Fruit fly (Drosophila melanogaster): Measurements from ENCODE around the gene CG4502.
A peak's percentile ranks its signal among the peaks of the same experiment; 100 is the strongest.

The CG4502 gene

dm6 chr2L:7200168-7200567 is 3.9 kb downstream of the CG4502 start:
- TF ChIP-seq CG10979 (tag; optimal IDR thresholded peaks at IDR 0.05) = peak; percentile 2
- TF ChIP-seq CG17361 (GFP tag; IDR thresholded peaks at IDR 0.05) = 0 out of 3 replicates have a peak, but pooled peaks have one; percentile 30
- peak; percentile 32 for TF ChIP-seq gem (tag; optimal IDR thresholded peaks at IDR 0.05)
- TF ChIP-seq sens (GFP tag) = peak; percentile 27
- no peak for TF ChIP-seq MTF-1 (GFP tag; optimal IDR thresholded peaks at IDR 0.05; ENCODE audit: borderline replicate concordance)
- no peak for TF ChIP-seq twi (tag; optimal IDR thresholded peaks at IDR 0.05)
- TF ChIP-seq CG6689 (GFP tag; IDR thresholded peaks at IDR 0.05) = 0 out of 2 replicates have a peak, but pooled peaks have one; percentile 16
- TF ChIP-seq CG7839 (tag; optimal IDR thresholded peaks at IDR 0.05) = peak; percentile 0
- TF ChIP-seq Sry-β (GFP tag; optimal IDR thresholded peaks at IDR 0.05) = peak; percentile 86
- no peak for TF ChIP-seq grau (tag; optimal IDR thresholded peaks at IDR 0.05)
- TF ChIP-seq Blimp-1 (GFP tag; optimal IDR thresholded peaks at IDR 0.05) = peak; percentile 10
- peak; percentile 9; the same call in 1 of the 3 replicates for TF ChIP-seq row (GFP tag; IDR thresholded peaks at IDR 0.05)

dm6 chr2L:7199635-7200110 is 4.4 kb downstream of the CG4502 start:
- TF ChIP-seq lov (optimal IDR thresholded peaks at IDR 0.05) (no peak), lov (GFP tag; IDR thresholded peaks at IDR 0.05) (no peak), eve (GFP tag; optimal IDR thresholded peaks at IDR 0.05) (no peak), cg (GFP tag; optimal IDR thresholded peaks at IDR 0.05) (peak; percentile 47), sens (GFP tag) (peak; percentile 61), CG4404 (GFP tag; IDR thresholded peaks at IDR 0.05) (no peak), CG6854 (GFP tag; optimal IDR thresholded peaks at IDR 0.05) (no peak), chinmo (GFP tag; IDR thresholded peaks at IDR 0.05; ENCODE audit: partially characterized antibody) (0 out of 4 replicates have a peak, but pooled peaks have one; percentile 23), ab (GFP tag; optimal IDR thresholded peaks at IDR 0.05) (no peak), hkb (optimal IDR thresholded peaks at IDR 0.05) (no peak), hkb (GFP tag; IDR thresholded peaks at IDR 0.05) (no peak), Xrp1 (GFP tag; IDR thresholded peaks at IDR 0.05) (0 out of 2 replicates have a peak, but pooled peaks have one; percentile 9), CG11504 (tag; optimal IDR thresholded peaks at IDR 0.05) (peak; percentile 6), gem (tag; optimal IDR thresholded peaks at IDR 0.05) (peak; percentile 17), rib (GFP tag; IDR thresholded peaks at IDR 0.05) (0 out of 2 replicates have a peak, but pooled peaks have one; percentile 17), HLHmδ (GFP tag; optimal IDR thresholded peaks at IDR 0.05) (peak; percentile 0), Drgx (GFP tag; IDR thresholded peaks at IDR 0.05) (peak; percentile 68), Ptx1 (GFP tag; IDR thresholded peaks at IDR 0.05) (0 out of 2 replicates have a peak, but pooled peaks have one; percentile 6), CG1233 (GFP tag; optimal IDR thresholded peaks at IDR 0.05) (no peak), Rfx (GFP tag; IDR thresholded peaks at IDR 0.05) (peak; percentile 74), CG17328 (GFP tag; IDR thresholded peaks at IDR 0.05) (peak; percentile 35; the same call in 1 of the 2 replicates), CG16863 (GFP tag; optimal IDR thresholded peaks at IDR 0.05) (no peak), Eip74EF (GFP tag; optimal IDR thresholded peaks at IDR 0.05) (peak in 1 of 2 experiments; percentile 77), sr (GFP tag; IDR thresholded peaks at IDR 0.05) (peak; percentile 76; the same call in 2 of the 3 replicates), ci (GFP tag; IDR thresholded peaks at IDR 0.05) (0 out of 3 replicates have a peak, but pooled peaks have one; percentile 8), CG2712 (tag; optimal IDR thresholded peaks at IDR 0.05) (peak; percentile 3), bsh (GFP tag; optimal IDR thresholded peaks at IDR 0.05) (peak in 1 of 2 experiments; percentile 38), CG34422 (GFP tag; IDR thresholded peaks at IDR 0.05) (0 out of 3 replicates have a peak, but pooled peaks have one; percentile 23), sd (tag; optimal IDR thresholded peaks at IDR 0.05) (peak; percentile 46), zfh1 (GFP tag; IDR thresholded peaks at IDR 0.05) (0 out of 3 replicates have a peak, but pooled peaks have one; percentile 22), seq (GFP tag; IDR thresholded peaks at IDR 0.05) (0 out of 2 replicates have a peak, but pooled peaks have one; percentile 18), Sox102F (GFP tag; optimal IDR thresholded peaks at IDR 0.05) (peak; percentile 51), crol (GFP tag; IDR thresholded peaks at IDR 0.05) (peak; percentile 66), stc (GFP tag; IDR thresholded peaks at IDR 0.05) (no peak)
